Fruit fly (Drosophila melanogaster): ENCODE results near the gene NijA.

dm6 chr3L:10737123-10737709 is 40.5 kb upstream of the NijA start:
- no peak for TF ChIP-seq CG6792 (GFP tag; optimal IDR thresholded peaks at IDR 0.05)
- no peak for TF ChIP-seq acj6 (GFP tag; optimal IDR thresholded peaks at IDR 0.05)
- peak; percentile 42 for TF ChIP-seq vri (GFP tag; optimal IDR thresholded peaks at IDR 0.05)
